Worm (Caenorhabditis elegans): Measurements from ENCODE around the gene bir-2.

Gene bir-2

DNA sequence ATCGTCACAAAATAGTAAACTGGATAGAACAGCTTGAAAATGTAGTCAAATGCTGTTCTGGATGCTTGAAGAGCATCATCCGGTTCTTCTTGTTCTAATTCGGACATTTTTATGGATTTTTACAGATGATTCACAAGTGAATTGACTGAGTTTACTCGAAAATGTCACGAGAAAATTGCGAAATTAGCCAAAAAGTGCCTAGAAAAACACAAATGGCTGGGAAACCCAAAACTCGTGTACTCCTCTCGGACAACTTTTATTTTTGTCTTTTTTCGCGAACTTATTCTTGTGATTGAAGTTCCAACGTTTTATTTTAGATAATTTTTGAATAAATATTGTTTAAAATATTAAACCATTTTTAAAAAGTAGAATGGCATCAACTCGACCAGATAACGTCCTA, 17.0 kb upstream of the bir-2 start, which contains the start of the genes C56A3.4 and C56A3.5:
TSS of gene C56A3.4 (minus strand) at position 154 of the 400 bp plus-strand sequence.
TSS of gene C56A3.5 (plus strand) at position 367 of the 400 bp plus-strand sequence.
- TF ChIP-seq lsy-2 (tag; optimal IDR thresholded peaks at IDR 0.05): peak in 1 of 2 experiments; percentile 78
- TF ChIP-seq ama-1 (optimal IDR thresholded peaks at IDR 0.05): no peak
- peak; percentile 74 for TF ChIP-seq aha-1 (tag)
- no peak for TF ChIP-seq lin-29 (GFP tag; IDR thresholded peaks at IDR 0.05)
- TF ChIP-seq madf-9 (GFP tag; conservative IDR thresholded peaks at IDR 0.05): no peak
- no peak for TF ChIP-seq zfp-2 (tag; optimal IDR thresholded peaks at IDR 0.05)
- peak; percentile 78 for TF ChIP-seq nhr-6 (tag; optimal IDR thresholded peaks at IDR 0.05)
- TF ChIP-seq dmd-9 (GFP tag; IDR thresholded peaks at IDR 0.05): no peak
- no peak for TF ChIP-seq ceh-20 (GFP tag; IDR thresholded peaks at IDR 0.05)
- TF ChIP-seq mxl-2 (GFP tag; conservative IDR thresholded peaks at IDR 0.05): no peak
- TF ChIP-seq dve-1 (tag; optimal IDR thresholded peaks at IDR 0.05; ENCODE audit: insufficient read depth): peak; percentile 1
- TF ChIP-seq fos-1 (tag; optimal IDR thresholded peaks at IDR 0.05): no peak
- no peak for TF ChIP-seq snpc-1.2 (GFP tag; IDR thresholded peaks at IDR 0.05)
- TF ChIP-seq mes-2 (tag; optimal IDR thresholded peaks at IDR 0.05; ENCODE audit: poor library complexity, severe bottlenecking): peak; percentile 94
- no peak for TF ChIP-seq lim-7 (GFP tag; IDR thresholded peaks at IDR 0.05)
- no peak for TF ChIP-seq jun-1 (tag; optimal IDR thresholded peaks at IDR 0.05)
- TF ChIP-seq F26F4.8 (GFP tag; conservative IDR thresholded peaks at IDR 0.05): no peak
- no peak for TF ChIP-seq F10B5.3 (tag; optimal IDR thresholded peaks at IDR 0.05)
- TF ChIP-seq T20F7.1 (GFP tag; optimal IDR thresholded peaks at IDR 0.05): peak; percentile 68
- TF ChIP-seq cey-2 (tag; optimal IDR thresholded peaks at IDR 0.05; ENCODE audit: borderline replicate concordance, insufficient read depth): no peak
- TF ChIP-seq ceh-28 (tag; optimal IDR thresholded peaks at IDR 0.05): no peak
- no peak for TF ChIP-seq daf-16 (GFP tag; optimal IDR thresholded peaks at IDR 0.05)
- TF ChIP-seq daf-16 (tag; optimal IDR thresholded peaks at IDR 0.05): no peak
- TF ChIP-seq zip-11 (GFP tag; IDR thresholded peaks at IDR 0.05): no peak
- peak; percentile 25 for TF ChIP-seq unc-130 (GFP tag; optimal IDR thresholded peaks at IDR 0.05)
- no peak for TF ChIP-seq madf-5 (GFP tag; IDR thresholded peaks at IDR 0.05)
- no peak for TF ChIP-seq pqm-1 (tag; optimal IDR thresholded peaks at IDR 0.05)
- TF ChIP-seq sdz-12 (GFP tag; optimal IDR thresholded peaks at IDR 0.05): no peak
- TF ChIP-seq ceh-44 (GFP tag; IDR thresholded peaks at IDR 0.05): no peak
- no peak for TF ChIP-seq Y5F2A.4 (GFP tag; optimal IDR thresholded peaks at IDR 0.05)
- TF ChIP-seq F37D6.2 (tag; optimal IDR thresholded peaks at IDR 0.05): no peak
- no peak for TF ChIP-seq ceh-82 (tag; optimal IDR thresholded peaks at IDR 0.05)
- no peak for TF ChIP-seq egl-43 (GFP tag; IDR thresholded peaks at IDR 0.05)
- TF ChIP-seq ZK546.5 (tag; optimal IDR thresholded peaks at IDR 0.05): no peak
- no peak for TF ChIP-seq nhr-10 (tag; optimal IDR thresholded peaks at IDR 0.05)
- TF ChIP-seq dpl-1 (GFP tag; optimal IDR thresholded peaks at IDR 0.05): peak; percentile 61
- TF ChIP-seq nhr-28 (tag; optimal IDR thresholded peaks at IDR 0.05): no peak
- TF ChIP-seq ztf-7 (tag; optimal IDR thresholded peaks at IDR 0.05): no peak
- TF ChIP-seq tra-1 (GFP tag; IDR thresholded peaks at IDR 0.05): no peak
- TF ChIP-seq D1046.2 (GFP tag; IDR thresholded peaks at IDR 0.05): no peak
- no peak for TF ChIP-seq mdt-29 (GFP tag; IDR thresholded peaks at IDR 0.05)
- no peak for TF ChIP-seq Y75B8A.6 (GFP tag; IDR thresholded peaks at IDR 0.05)
- peak; percentile 14 for TF ChIP-seq rbr-2 (tag; optimal IDR thresholded peaks at IDR 0.05)
- no peak for TF ChIP-seq Y48G9A.11 (GFP tag; IDR thresholded peaks at IDR 0.05)
- TF ChIP-seq hif-1 (tag; optimal IDR thresholded peaks at IDR 0.05): peak in 1 of 2 experiments; percentile 78
- no peak for TF ChIP-seq skn-1 (tag; optimal IDR thresholded peaks at IDR 0.05)
- TF ChIP-seq zfp-3 (GFP tag; conservative IDR thresholded peaks at IDR 0.05): no peak
- TF ChIP-seq hlh-30 (tag; optimal IDR thresholded peaks at IDR 0.05; ENCODE audit: insufficient read depth): peak; percentile 88
- TF ChIP-seq R02D3.7 (tag; optimal IDR thresholded peaks at IDR 0.05): no peak
- no peak for TF ChIP-seq duxl-1 (tag; optimal IDR thresholded peaks at IDR 0.05; ENCODE audit: poor library complexity)
- no peak for TF ChIP-seq aly-2 (tag; optimal IDR thresholded peaks at IDR 0.05)
- TF ChIP-seq attf-4 (tag; optimal IDR thresholded peaks at IDR 0.05): no peak
- TF ChIP-seq ceh-62 (tag; optimal IDR thresholded peaks at IDR 0.05): no peak
